Fruit fly (Drosophila melanogaster): ENCODE data around the gene CG13896.

- TF ChIP-seq psq (optimal IDR thresholded peaks at IDR 0.05), result no peak
- TF ChIP-seq pan (optimal IDR thresholded peaks at IDR 0.05), result no peak
- no peak for TF ChIP-seq usp (GFP tag; optimal IDR thresholded peaks at IDR 0.05)
Measured at dm6 chr3L:696404-697054, 15.1 kb downstream of the CG13896 start.
